Worm (Caenorhabditis elegans) whole organism, young adult: ENCODE results near the gene hlh-6.

Experiments used
- C17E4.6 ChIP-seq: fragments of 200-800 bp; sonication (Bioruptor generic); IDR thresholded peaks from 2 replicates; pipeline ENCODE4 v1.3.6; 2022; ENCODE audit warnings: missing genetic modification reagents, missing genetic modification characterization, missing compliant biosample characterization
- F55B11.4 ChIP-seq: sonication (generic microtip); optimal IDR thresholded peaks from 2 replicates; lab custom pipeline; 2016; ENCODE audit warnings: missing compliant biosample characterization, missing genetic modification characterization, borderline replicate concordance; ENCODE audit not compliant: insufficient read depth
- F57A8.1 ChIP-seq: fragments of 200-800 bp; sonication (Bioruptor generic); optimal IDR thresholded peaks from 2 replicates; lab custom pipeline; 2018; ENCODE audit warnings: mild to moderate bottlenecking, missing genetic modification characterization, moderate library complexity, missing compliant biosample characterization
- Y53G8AR.9 ChIP-seq: fragments of 200-800 bp; sonication (Bioruptor generic); conservative IDR thresholded peaks from 2 replicates; pipeline ENCODE4 v1.3.6; 2022; ENCODE audit warnings: missing genetic modification reagents, missing genetic modification characterization, missing compliant biosample characterization
- Y95B8A.8 ChIP-seq: fragments of 200-800 bp; sonication (Bioruptor generic); IDR thresholded peaks from 2 replicates; pipeline ENCODE4 v1.3.6; 2022; ENCODE audit warnings: missing genetic modification reagents, missing genetic modification characterization, missing compliant biosample characterization
- ama-1 ChIP-seq, 3 experiments: fragments of 150-350 bp in 1 of 3; sonication (generic microtip) in 2 of 3; optimal IDR thresholded peaks; 2 replicates each; lab custom pipeline; 2014 to 2018; ENCODE audit warnings: missing biosample characterization in 2 of 3, missing genetic modification characterization in 2 of 3, missing genetic modification reagents in 2 of 3
- atf-7 ChIP-seq: sonication (generic microtip); optimal IDR thresholded peaks from 2 replicates; lab custom pipeline; 2017; ENCODE audit warnings: mild to moderate bottlenecking, missing genetic modification characterization, missing compliant biosample characterization
- attf-5 ChIP-seq: fragments of 200-800 bp; sonication (Bioruptor generic); optimal IDR thresholded peaks from 2 replicates; lab custom pipeline; 2018; ENCODE audit warnings: mild to moderate bottlenecking, missing genetic modification characterization, missing compliant biosample characterization
- attf-6 ChIP-seq: fragments of 200-800 bp; sonication (Bioruptor generic); IDR thresholded peaks from 2 replicates; pipeline ENCODE4 v1.3.6; 2022; ENCODE audit warnings: missing genetic modification reagents, missing genetic modification characterization, missing compliant biosample characterization
- cebp-1 ChIP-seq, 2 experiments: fragments of 200-800 bp in 1 of 2; sonication (Bioruptor generic) in 1 of 2; sonication (generic microtip) in 1 of 2; IDR thresholded peaks in 1 of 2; optimal IDR thresholded peaks in 1 of 2; 2 replicates each; pipeline versions ENCODE4 v1.3.6 to Lab custom; 2017 to 2022; ENCODE audit warnings: missing compliant biosample characterization in 2 of 2, missing genetic modification characterization in 2 of 2, mild to moderate bottlenecking in 1 of 2, missing genetic modification reagents in 1 of 2, moderate library complexity in 1 of 2
- ceh-40 ChIP-seq: fragments of 200-800 bp; sonication (Bioruptor generic); IDR thresholded peaks from 2 replicates; pipeline ENCODE4 v1.3.6; 2022; ENCODE audit warnings: missing genetic modification characterization, missing compliant biosample characterization
- ceh-91 ChIP-seq: fragments of 200-800 bp; sonication (Bioruptor generic); IDR thresholded peaks from 2 replicates; pipeline ENCODE4 v1.3.6; 2022; ENCODE audit warnings: missing genetic modification reagents, missing genetic modification characterization, missing compliant biosample characterization
- chd-7 ChIP-seq: sonication (generic microtip); optimal IDR thresholded peaks from 2 replicates; lab custom pipeline; 2016; ENCODE audit warnings: mild to moderate bottlenecking, missing genetic modification characterization, moderate library complexity, missing compliant biosample characterization
- dpff-1 ChIP-seq: sonication (generic microtip); optimal IDR thresholded peaks from 2 replicates; lab custom pipeline; 2017; ENCODE audit warnings: mild to moderate bottlenecking, missing genetic modification characterization, missing compliant biosample characterization
- dpl-1 ChIP-seq: fragments of 150-350 bp; optimal IDR thresholded peaks from 2 replicates; lab custom pipeline; 2014; ENCODE audit warnings: missing biosample characterization, missing genetic modification reagents, missing genetic modification characterization
- egl-18 ChIP-seq: fragments of 200-800 bp; sonication (Bioruptor generic); IDR thresholded peaks from 2 replicates; pipeline ENCODE4 v1.3.6; 2022; ENCODE audit warnings: missing genetic modification reagents, missing genetic modification characterization, missing compliant biosample characterization
- ekl-4 ChIP-seq: fragments of 200-800 bp; sonication (Bioruptor generic); IDR thresholded peaks from 2 replicates; pipeline ENCODE4 v1.3.6; 2022; ENCODE audit warnings: missing genetic modification reagents, missing genetic modification characterization, missing compliant biosample characterization
- ets-4 ChIP-seq: fragments of 200-800 bp; sonication (Bioruptor generic); optimal IDR thresholded peaks from 2 replicates; lab custom pipeline; 2018; ENCODE audit warnings: mild to moderate bottlenecking, missing genetic modification characterization, missing compliant biosample characterization
- fkh-3 ChIP-seq: sonication (generic microtip); optimal IDR thresholded peaks from 2 replicates; lab custom pipeline; 2016; ENCODE audit warnings: mild to moderate bottlenecking, missing genetic modification characterization, missing compliant biosample characterization
- hmg-1.2 ChIP-seq: fragments of 200-800 bp; sonication (Bioruptor generic); IDR thresholded peaks from 2 replicates; pipeline ENCODE4 v1.3.6; 2022; ENCODE audit warnings: missing genetic modification reagents, missing genetic modification characterization, missing compliant biosample characterization
- lin-26 ChIP-seq: fragments of 200-800 bp; sonication (Bioruptor generic); IDR thresholded peaks from 2 replicates; pipeline ENCODE4 v1.3.6; 2022; ENCODE audit warnings: missing genetic modification reagents, missing genetic modification characterization, missing compliant biosample characterization
- lin-40 ChIP-seq: sonication (generic microtip); optimal IDR thresholded peaks from 2 replicates; lab custom pipeline; 2016; ENCODE audit warnings: missing genetic modification characterization, mild to moderate bottlenecking, missing compliant biosample characterization, missing genotype, missing genetic modification reagents
- lir-1 ChIP-seq: fragments of 200-800 bp; sonication (Bioruptor generic); conservative IDR thresholded peaks from 2 replicates; pipeline ENCODE4 v1.3.6; 2022; ENCODE audit warnings: missing genetic modification reagents, missing genetic modification characterization, missing compliant biosample characterization
- lsl-1 ChIP-seq: fragments of 200-800 bp; sonication (Bioruptor generic); optimal IDR thresholded peaks from 2 replicates; lab custom pipeline; 2018; ENCODE audit warnings: mild to moderate bottlenecking, missing genetic modification characterization, moderate library complexity, missing compliant biosample characterization
- lsy-27 ChIP-seq: sonication (generic microtip); optimal IDR thresholded peaks from 2 replicates; lab custom pipeline; 2017; ENCODE audit warnings: missing genetic modification characterization, mild to moderate bottlenecking, missing compliant biosample characterization, antibody characterized with exemption, missing genotype, borderline replicate concordance; ENCODE audit not compliant: insufficient read depth
- madf-6 ChIP-seq: fragments of 200-800 bp; sonication (Bioruptor generic); IDR thresholded peaks from 2 replicates; pipeline ENCODE4 v1.3.6; 2022; ENCODE audit warnings: missing genetic modification reagents, missing genetic modification characterization, missing compliant biosample characterization
- madf-8 ChIP-seq: fragments of 200-800 bp; sonication (Bioruptor generic); conservative IDR thresholded peaks from 2 replicates; pipeline ENCODE4 v1.3.6; 2022; ENCODE audit warnings: missing genetic modification reagents, missing genetic modification characterization, missing compliant biosample characterization
- mcd-1 ChIP-seq: fragments of 200-800 bp; sonication (Bioruptor generic); IDR thresholded peaks from 2 replicates; pipeline ENCODE4 v1.3.6; 2022; ENCODE audit warnings: missing genetic modification reagents, missing genetic modification characterization, missing compliant biosample characterization
- mel-28 ChIP-seq: sonication (generic microtip); optimal IDR thresholded peaks from 2 replicates; lab custom pipeline; 2016; ENCODE audit warnings: borderline replicate concordance, mild to moderate bottlenecking, missing genetic modification characterization, missing compliant biosample characterization
- mes-4 ChIP-seq: sonication (generic microtip); optimal IDR thresholded peaks from 2 replicates; lab custom pipeline; 2016; ENCODE audit warnings: missing genotype, missing genetic modification characterization, missing compliant biosample characterization
- nfya-1 ChIP-seq: sonication (generic microtip); optimal IDR thresholded peaks from 2 replicates; lab custom pipeline; 2017; ENCODE audit warnings: antibody characterized with exemption, missing compliant biosample characterization, missing genetic modification characterization, borderline replicate concordance; ENCODE audit not compliant: insufficient read depth
- nhr-120 ChIP-seq: fragments of 200-800 bp; sonication (Bioruptor generic); IDR thresholded peaks from 2 replicates; pipeline ENCODE4 v1.3.6; 2022; ENCODE audit warnings: missing genetic modification characterization, missing compliant biosample characterization
- nhr-179 ChIP-seq: sonication (generic microtip); optimal IDR thresholded peaks from 2 replicates; lab custom pipeline; 2016; ENCODE audit warnings: mild to moderate bottlenecking, missing genetic modification characterization, missing compliant biosample characterization
- nhr-27 ChIP-seq: fragments of 200-800 bp; sonication (Bioruptor generic); optimal IDR thresholded peaks from 2 replicates; lab custom pipeline; 2018; ENCODE audit warnings: mild to moderate bottlenecking, missing genetic modification characterization, moderate library complexity, missing compliant biosample characterization
- nhr-90 ChIP-seq: sonication (generic microtip); optimal IDR thresholded peaks from 2 replicates; lab custom pipeline; 2016; ENCODE audit warnings: missing genotype, mild to moderate bottlenecking, missing genetic modification characterization, missing compliant biosample characterization
- sdz-38 ChIP-seq: sonication (generic microtip); optimal IDR thresholded peaks from 2 replicates; lab custom pipeline; 2016; ENCODE audit warnings: missing genotype, missing genetic modification characterization, missing compliant biosample characterization
- sea-2 ChIP-seq: fragments of 200-800 bp; sonication (Bioruptor generic); IDR thresholded peaks from 2 replicates; pipeline ENCODE4 v1.3.6; 2022; ENCODE audit warnings: missing genetic modification characterization, missing compliant biosample characterization
- snpc-1.1 ChIP-seq: sonication (generic microtip); optimal IDR thresholded peaks from 2 replicates; lab custom pipeline; 2017; ENCODE audit warnings: missing genetic modification characterization, mild to moderate bottlenecking, missing compliant biosample characterization, antibody characterized with exemption, moderate library complexity, missing genotype, missing genetic modification reagents; ENCODE audit not compliant: insufficient read depth
- snpc-3.4 ChIP-seq: sonication (generic microtip); optimal IDR thresholded peaks from 2 replicates; lab custom pipeline; 2017; ENCODE audit warnings: missing genetic modification characterization, mild to moderate bottlenecking, missing compliant biosample characterization, antibody characterized with exemption, moderate library complexity, missing genotype, missing genetic modification reagents
- tlf-1 ChIP-seq: fragments of 200-800 bp; sonication (Bioruptor generic); optimal IDR thresholded peaks from 2 replicates; lab custom pipeline; 2018; ENCODE audit warnings: mild to moderate bottlenecking, missing genetic modification characterization, missing compliant biosample characterization
- unc-130 ChIP-seq: sonication (generic microtip); optimal IDR thresholded peaks from 2 replicates; lab custom pipeline; 2016; ENCODE audit warnings: missing genetic modification reagents, missing genetic modification characterization, missing compliant biosample characterization
- ztf-6 ChIP-seq: fragments of 200-800 bp; sonication (Bioruptor generic); IDR thresholded peaks from 2 replicates; pipeline ENCODE4 v1.3.6; 2022; ENCODE audit warnings: missing genetic modification reagents, missing genetic modification characterization, missing compliant biosample characterization

The hlh-6 gene

DNA sequence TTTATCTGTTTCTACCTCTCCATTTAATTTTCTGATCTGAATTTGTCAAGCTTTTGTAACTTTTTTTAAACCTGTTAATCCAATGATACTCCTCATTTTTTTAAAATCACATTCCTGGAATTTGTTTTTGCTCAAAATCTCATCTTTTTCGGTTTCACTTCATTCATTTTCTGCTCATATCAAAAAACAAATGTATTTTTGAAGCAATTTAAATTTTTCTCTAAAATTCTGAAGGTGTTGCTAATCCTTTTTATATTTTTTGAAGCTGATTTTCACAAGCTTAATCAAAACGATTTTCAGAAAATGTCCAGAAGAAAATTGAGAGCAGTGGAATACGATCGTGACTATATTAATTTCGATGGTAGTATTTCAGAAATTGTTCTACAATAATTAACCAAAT is 19.7 kb downstream of the hlh-6 start, which contains the start of gene E02H1.5:
E02H1.5 (plus strand) TSS at position 301 of the 400 bp plus-strand sequence.
- 0 out of 2 replicates have a peak, but pooled peaks have one; percentile 4 for TF ChIP-seq hmg-1.2 (GFP tag; lab: Robert Waterston, UW)
- no peak for TF ChIP-seq nhr-27 (tag; lab: Kevin White, UChicago)

DNA sequence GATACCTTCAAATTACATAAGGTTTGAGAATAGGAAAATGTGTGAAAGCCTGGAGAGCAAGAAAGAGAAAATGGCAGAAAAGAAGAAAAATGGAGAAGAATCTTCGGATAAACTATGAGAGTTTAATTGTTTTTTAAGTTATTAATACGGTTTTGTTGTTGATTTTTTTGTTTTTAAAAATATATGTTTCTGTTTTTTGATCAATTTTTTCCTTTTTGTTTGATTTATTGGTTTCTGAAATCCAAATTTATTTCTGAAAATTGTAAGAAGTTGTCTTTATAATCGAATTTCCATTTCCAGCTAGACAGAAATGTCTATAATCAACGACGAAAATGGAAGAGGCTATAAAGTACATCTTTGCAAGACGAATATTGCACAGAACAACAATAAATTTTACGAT is 21.9 kb downstream of the hlh-6 start, which contains the start of gene parp-2:
parp-2 (plus strand) TSS at position 301 of the 400 bp plus-strand sequence.
- no peak for TF ChIP-seq sea-2 (GFP tag; lab: Robert Waterston, UW)
- no peak for TF ChIP-seq mcd-1 (GFP tag; lab: Robert Waterston, UW)
- TF ChIP-seq nfya-1 (tag; lab: Kevin White, UChicago), result no peak
- no peak for TF ChIP-seq nhr-179 (tag; lab: Kevin White, UChicago)
- TF ChIP-seq Y95B8A.8, result no peak
- no peak for TF ChIP-seq fkh-3 (tag; lab: Kevin White, UChicago)

DNA sequence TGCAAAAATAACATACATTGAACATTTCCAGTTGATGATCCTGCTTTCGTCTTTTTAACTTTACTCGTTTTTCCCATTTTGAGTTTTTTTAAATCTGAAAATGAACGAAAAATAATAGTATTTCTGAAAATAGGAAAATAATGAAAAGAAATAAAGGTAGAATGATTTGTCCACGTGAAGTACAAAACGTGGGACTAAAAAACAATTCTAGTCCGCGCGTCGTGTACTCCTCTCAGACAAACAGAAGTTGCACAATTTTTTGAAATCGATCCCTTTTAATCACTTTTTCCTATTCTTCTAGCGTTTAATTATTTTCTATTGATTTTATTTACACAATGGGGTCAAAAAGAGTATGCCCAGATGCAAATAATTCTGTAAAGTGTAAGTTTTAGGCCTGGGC is 23.6 kb downstream of the hlh-6 start, which contains the start of the genes E02H1.1 and tag-124:
E02H1.1 (minus strand) TSS at position 94 of the 400 bp plus-strand sequence.
tag-124 (plus strand) TSS at position 222 of the 400 bp plus-strand sequence.
- TF ChIP-seq chd-7 (tag; lab: Kevin White, UChicago), result peak; percentile 29
- TF ChIP-seq nhr-90, result no peak
- no peak for TF ChIP-seq Y53G8AR.9
- TF ChIP-seq unc-130 (GFP tag; lab: Kevin White, UChicago), result peak; percentile 82
- no peak for TF ChIP-seq dpl-1 (GFP tag; lab: Kevin White, UChicago)
- TF ChIP-seq attf-5 (GFP tag; lab: Kevin White, UChicago), result no peak
- no peak for TF ChIP-seq sdz-38 (tag; lab: Kevin White, UChicago)
- peak; percentile 60 for TF ChIP-seq snpc-3.4 (tag; lab: Kevin White, UChicago)
- TF ChIP-seq dpff-1 (tag; lab: Kevin White, UChicago), result no peak
- TF ChIP-seq snpc-1.1 (tag; lab: Kevin White, UChicago), result no peak
- 0 out of 2 replicates have a peak, but pooled peaks have one; percentile 34 for TF ChIP-seq ztf-6 (GFP tag; lab: Robert Waterston, UW)
- TF ChIP-seq ekl-4 (GFP tag; lab: Robert Waterston, UW), result no peak
- TF ChIP-seq lir-1 (GFP tag; lab: Robert Waterston, UW), result peak; percentile 50; the same call in 1 of the 2 replicates
- TF ChIP-seq lsy-27 (tag; lab: Kevin White, UChicago), result no peak
- TF ChIP-seq nhr-120 (GFP tag; lab: Robert Waterston, UW), result no peak
- no peak for TF ChIP-seq ceh-40 (GFP tag; lab: Robert Waterston, UW)
- no peak for TF ChIP-seq mel-28 (tag; lab: Kevin White, UChicago)
- TF ChIP-seq mcd-1 (GFP tag; lab: Robert Waterston, UW), result peak; percentile 63; the same call in 1 of the 2 replicates
- no peak for TF ChIP-seq ceh-91 (GFP tag; lab: Robert Waterston, UW)
- no peak for TF ChIP-seq hmg-1.2 (GFP tag; lab: Robert Waterston, UW)
- TF ChIP-seq F55B11.4 (tag; lab: Kevin White, UChicago), result no peak
- TF ChIP-seq sea-2 (GFP tag; lab: Robert Waterston, UW), result no peak
- TF ChIP-seq atf-7 (tag; lab: Kevin White, UChicago), result no peak
- no peak for TF ChIP-seq tlf-1 (GFP tag; lab: Kevin White, UChicago)
- TF ChIP-seq Y95B8A.8, result no peak
- TF ChIP-seq lin-40 (tag; lab: Kevin White, UChicago), result peak; percentile 70
- TF ChIP-seq F57A8.1 (GFP tag; lab: Kevin White, UChicago), result no peak
- TF ChIP-seq attf-6 (GFP tag; lab: Robert Waterston, UW), result 0 out of 2 replicates have a peak, but pooled peaks have one; percentile 31
- no peak for TF ChIP-seq lin-26 (GFP tag; lab: Robert Waterston, UW)
- TF ChIP-seq egl-18, result no peak
- no peak for TF ChIP-seq ama-1 (optimal IDR thresholded peaks at IDR 0.05; lab: Kevin White, UChicago)
- no peak for TF ChIP-seq ama-1 (GFP tag; optimal IDR thresholded peaks at IDR 0.05; lab: Kevin White, UChicago)
- peak; percentile 29; the same call in 1 of the 2 replicates for TF ChIP-seq madf-8 (GFP tag; lab: Robert Waterston, UW)
- TF ChIP-seq mes-4 (tag; lab: Kevin White, UChicago), result no peak
- no peak for TF ChIP-seq nfya-1 (tag; lab: Kevin White, UChicago)
- peak; percentile 27 for TF ChIP-seq lsl-1 (GFP tag; lab: Kevin White, UChicago)
- TF ChIP-seq madf-6 (GFP tag; lab: Robert Waterston, UW), result peak; percentile 70; the same call in 1 of the 2 replicates
- TF ChIP-seq ets-4 (GFP tag; lab: Kevin White, UChicago), result no peak
- no peak for TF ChIP-seq C17E4.6 (GFP tag; lab: Robert Waterston, UW)
- TF ChIP-seq cebp-1 (GFP tag; IDR thresholded peaks at IDR 0.05; lab: Robert Waterston, UW), result no peak
- TF ChIP-seq cebp-1 (tag; optimal IDR thresholded peaks at IDR 0.05; lab: Kevin White, UChicago), result peak; percentile 58
